Fruit fly (Drosophila melanogaster): ENCODE measurements around the gene Adi1.
A peak's percentile ranks its signal among the peaks of the same experiment; 100 is the strongest.

The Adi1 gene

DNA sequence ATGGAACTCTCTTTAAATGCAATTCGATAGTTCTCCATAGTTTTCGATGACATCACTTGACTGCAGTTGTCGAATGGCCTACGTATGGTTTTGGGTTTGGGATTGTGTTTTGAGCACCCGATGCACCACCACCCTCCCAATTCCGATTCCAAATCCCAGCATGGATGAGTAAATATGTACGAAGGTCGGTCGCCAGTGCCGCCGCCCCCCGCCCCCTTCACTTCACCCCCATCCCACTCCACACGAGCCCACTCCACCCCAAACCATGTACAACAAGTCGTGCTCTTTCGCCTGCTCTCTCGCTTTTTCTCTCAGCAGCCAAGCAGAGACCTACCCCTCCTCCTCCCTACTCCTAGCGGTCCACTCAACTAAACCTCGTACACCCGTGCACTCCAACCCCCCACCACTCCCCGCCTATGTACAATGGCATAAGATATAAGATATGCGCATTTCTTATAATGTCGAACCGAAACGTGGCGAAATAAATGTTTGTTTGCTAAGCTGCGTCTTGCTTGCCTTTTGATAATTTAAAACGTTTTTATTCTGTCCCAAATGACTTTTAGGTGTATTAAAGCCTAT, 17.6 kb downstream of the Adi1 start (continued):
- TF ChIP-seq esg (GFP tag; conservative IDR thresholded peaks at IDR 0.05) (no peak), Sry-β (GFP tag; optimal IDR thresholded peaks at IDR 0.05) (no peak), Nf-YC (tag; optimal IDR thresholded peaks at IDR 0.05) (no peak), peb (GFP tag; IDR thresholded peaks at IDR 0.05) (no peak), CG11085 (GFP tag; IDR thresholded peaks at IDR 0.05) (no peak), mirr (GFP tag; optimal IDR thresholded peaks at IDR 0.05) (peak; percentile 18), sug (tag; optimal IDR thresholded peaks at IDR 0.05) (no peak), Lim3 (GFP tag; IDR thresholded peaks at IDR 0.05) (no peak), psq (GFP tag; optimal IDR thresholded peaks at IDR 0.05) (no peak), sd (tag; optimal IDR thresholded peaks at IDR 0.05) (peak; percentile 29), tll (GFP tag; optimal IDR thresholded peaks at IDR 0.05) (no peak), CG13624 (GFP tag; optimal IDR thresholded peaks at IDR 0.05) (no peak), zfh1 (GFP tag; IDR thresholded peaks at IDR 0.05) (0 out of 3 replicates have a peak, but pooled peaks have one; percentile 9), CG7745 (tag; optimal IDR thresholded peaks at IDR 0.05) (no peak), CG3407 (GFP tag; optimal IDR thresholded peaks at IDR 0.05) (no peak), so (GFP tag; IDR thresholded peaks at IDR 0.05) (peak; percentile 40; the same call in 1 of the 3 replicates), CG14965 (GFP tag; optimal IDR thresholded peaks at IDR 0.05; ENCODE audit: borderline replicate concordance) (no peak), CG10431 (GFP tag; optimal IDR thresholded peaks at IDR 0.05) (no peak), CG10543 (GFP tag; optimal IDR thresholded peaks at IDR 0.05) (peak; percentile 31), CG3847 (GFP tag; IDR thresholded peaks at IDR 0.05) (0 out of 2 replicates have a peak, but pooled peaks have one; percentile 30), H2.0 (GFP tag; IDR thresholded peaks at IDR 0.05) (peak; percentile 10; the same call in 1 of the 2 replicates), CG9215 (GFP tag; IDR thresholded peaks at IDR 0.05) (no peak), CG32772 (GFP tag; IDR thresholded peaks at IDR 0.05) (0 out of 2 replicates have a peak, but pooled peaks have one; percentile 15), HLHmδ (GFP tag; optimal IDR thresholded peaks at IDR 0.05) (peak; percentile 26), Oaz (GFP tag; IDR thresholded peaks at IDR 0.05) (peak; percentile 21; the same call in 1 of the 2 replicates), Opbp (GFP tag; IDR thresholded peaks at IDR 0.05; ENCODE audit: partially characterized antibody) (no peak), CG10462 (GFP tag; optimal IDR thresholded peaks at IDR 0.05) (no peak), CG15269 (tag; optimal IDR thresholded peaks at IDR 0.05) (no peak), wek (GFP tag; optimal IDR thresholded peaks at IDR 0.05) (peak; percentile 23), fd96Cb (tag; optimal IDR thresholded peaks at IDR 0.05) (no peak), hb (GFP tag; IDR thresholded peaks at IDR 0.05; ENCODE audit: partially characterized antibody) (no peak), Dp (GFP tag; optimal IDR thresholded peaks at IDR 0.05) (no peak), Mes4 (GFP tag; optimal IDR thresholded peaks at IDR 0.05) (no peak), org-1 (GFP tag; optimal IDR thresholded peaks at IDR 0.05) (no peak), pan (optimal IDR thresholded peaks at IDR 0.05) (no peak), pan (GFP tag; optimal IDR thresholded peaks at IDR 0.05 in 1 of 2, IDR thresholded peaks at IDR 0.05 in 1 of 2) (peak in 1 of 2 experiments; percentile 15), vvl (GFP tag; IDR thresholded peaks at IDR 0.05) (peak; percentile 73), gt (GFP tag; IDR thresholded peaks at IDR 0.05) (no peak), nau (GFP tag; optimal IDR thresholded peaks at IDR 0.05) (no peak), CG14667 (GFP tag; IDR thresholded peaks at IDR 0.05) (no peak), vfl (GFP tag; optimal IDR thresholded peaks at IDR 0.05) (no peak), CG1529 (GFP tag; optimal IDR thresholded peaks at IDR 0.05) (no peak), CG12659 (GFP tag; optimal IDR thresholded peaks at IDR 0.05) (no peak), CG6272 (GFP tag; IDR thresholded peaks at IDR 0.05) (no peak), Drgx (GFP tag; IDR thresholded peaks at IDR 0.05) (0 out of 2 replicates have a peak, but pooled peaks have one; percentile 28), CG6689 (GFP tag; IDR thresholded peaks at IDR 0.05) (peak; percentile 44; the same call in 1 of the 2 replicates), Eip74EF (GFP tag; optimal IDR thresholded peaks at IDR 0.05) (no peak), Stat92E (GFP tag; optimal IDR thresholded peaks at IDR 0.05) (no peak), Trl (optimal IDR thresholded peaks at IDR 0.05) (peak; percentile 48 to 77), Trl (GFP tag; optimal IDR thresholded peaks at IDR 0.05) (no peak)
